Worm (Caenorhabditis elegans): Measurements from ENCODE around the gene Y54F10BM.12.
A peak's percentile ranks its signal among the peaks of the same experiment; 100 is the strongest.

The Y54F10BM.12 gene

ce11 chrIII:2328612-2329011 lies 867 bp downstream of the Y54F10BM.12 start:
- TF ChIP-seq fkh-3 (tag; optimal IDR thresholded peaks at IDR 0.05), result no peak
- TF ChIP-seq rec-8 (tag; optimal IDR thresholded peaks at IDR 0.05), result no peak
- TF ChIP-seq egrh-3 (GFP tag; IDR thresholded peaks at IDR 0.05), result no peak
- no peak for TF ChIP-seq zfh-2 (GFP tag; conservative IDR thresholded peaks at IDR 0.05)
- TF ChIP-seq bed-1 (GFP tag; IDR thresholded peaks at IDR 0.05), result no peak
- no peak for TF ChIP-seq repo-1 (tag; optimal IDR thresholded peaks at IDR 0.05)
- TF ChIP-seq cebp-2 (GFP tag; IDR thresholded peaks at IDR 0.05), result no peak
- TF ChIP-seq ceh-58 (GFP tag; IDR thresholded peaks at IDR 0.05), result no peak
- TF ChIP-seq ztf-3 (GFP tag; optimal IDR thresholded peaks at IDR 0.05), result no peak
- TF ChIP-seq rcor-1 (GFP tag; IDR thresholded peaks at IDR 0.05), result no peak
- TF ChIP-seq T26A5.8 (tag; optimal IDR thresholded peaks at IDR 0.05), result no peak
- TF ChIP-seq Y95B8A.8 (GFP tag; IDR thresholded peaks at IDR 0.05), result no peak
- no peak for TF ChIP-seq Y79H2A.3 (GFP tag; conservative IDR thresholded peaks at IDR 0.05)
- no peak for TF ChIP-seq madf-3 (GFP tag; IDR thresholded peaks at IDR 0.05)
- TF ChIP-seq tbx-9 (tag; optimal IDR thresholded peaks at IDR 0.05; ENCODE audit: borderline replicate concordance), result no peak
- no peak for TF ChIP-seq somi-1 (GFP tag; optimal IDR thresholded peaks at IDR 0.05)

- no peak for TF ChIP-seq ztf-28 (GFP tag; IDR thresholded peaks at IDR 0.05)
- TF ChIP-seq snpc-1.3 (tag; optimal IDR thresholded peaks at IDR 0.05; ENCODE audit: insufficient read depth), result no peak
- TF ChIP-seq somi-1 (GFP tag; optimal IDR thresholded peaks at IDR 0.05), result no peak
- TF ChIP-seq ztf-3 (GFP tag; optimal IDR thresholded peaks at IDR 0.05), result no peak
- TF ChIP-seq madf-6 (GFP tag; IDR thresholded peaks at IDR 0.05), result no peak
- no peak for TF ChIP-seq aptf-2 (GFP tag; conservative IDR thresholded peaks at IDR 0.05)
Observed at ce11 chrIII:2324703-2325102, 4.8 kb downstream of the Y54F10BM.12 start.

ce11 chrIII:2316439-2316838 lies 13.0 kb downstream of the Y54F10BM.12 start:
- TF ChIP-seq madf-3 (GFP tag; IDR thresholded peaks at IDR 0.05) (no peak), egrh-3 (GFP tag; IDR thresholded peaks at IDR 0.05) (peak; percentile 68; the same call in 1 of the 2 replicates), nhr-27 (tag; optimal IDR thresholded peaks at IDR 0.05) (no peak), ceh-100 (GFP tag; IDR thresholded peaks at IDR 0.05) (no peak), attf-3 (GFP tag; conservative IDR thresholded peaks at IDR 0.05) (no peak), F49E8.2 (tag; optimal IDR thresholded peaks at IDR 0.05; ENCODE audit: insufficient read depth) (no peak)

ce11 chrIII:2314678-2315077 lies 14.8 kb downstream of the Y54F10BM.12 start:
- TF ChIP-seq chd-7 (tag; optimal IDR thresholded peaks at IDR 0.05), result no peak
- TF ChIP-seq C06A6.2 (GFP tag; conservative IDR thresholded peaks at IDR 0.05), result no peak
- no peak for TF ChIP-seq sea-2 (GFP tag; IDR thresholded peaks at IDR 0.05)
- TF ChIP-seq tbp1 (GFP tag; optimal IDR thresholded peaks at IDR 0.05), result no peak
- no peak for TF ChIP-seq F52B5.7 (tag; optimal IDR thresholded peaks at IDR 0.05)
- TF ChIP-seq hlh-12 (tag; optimal IDR thresholded peaks at IDR 0.05), result no peak
- no peak for TF ChIP-seq ets-4 (GFP tag; optimal IDR thresholded peaks at IDR 0.05)
- no peak for TF ChIP-seq repo-1 (tag; optimal IDR thresholded peaks at IDR 0.05)
- TF ChIP-seq nfyb-1 (GFP tag; IDR thresholded peaks at IDR 0.05), result no peak
- no peak for TF ChIP-seq athp-1 (tag; optimal IDR thresholded peaks at IDR 0.05)
- peak; percentile 63 for TF ChIP-seq egrh-3 (GFP tag; IDR thresholded peaks at IDR 0.05)
- TF ChIP-seq pha-4 (tag; optimal IDR thresholded peaks at IDR 0.05), result no peak
- TF ChIP-seq nhr-90 (tag; optimal IDR thresholded peaks at IDR 0.05), result no peak
- no peak for TF ChIP-seq nhr-179 (tag; optimal IDR thresholded peaks at IDR 0.05)
- peak; percentile 78 for TF ChIP-seq zfh-2 (GFP tag; conservative IDR thresholded peaks at IDR 0.05)
